Worm (Caenorhabditis elegans) whole organism, young adult: ENCODE measurements around the gene mrpl-10.
A peak's percentile ranks its signal among the peaks of the same experiment; 100 is the strongest.

ENCODE experiments used
- C06A6.2 ChIP-seq: fragments of 200-800 bp; sonication (Bioruptor generic); conservative IDR thresholded peaks from 2 replicates; pipeline ENCODE4 v1.3.6; 2022; ENCODE audit warnings: missing genetic modification characterization, missing compliant biosample characterization
- D2030.7 ChIP-seq: fragments of 200-800 bp; sonication (Bioruptor generic); IDR thresholded peaks from 2 replicates; pipeline ENCODE4 v1.3.6; 2022; ENCODE audit warnings: missing genetic modification reagents, missing genetic modification characterization, missing compliant biosample characterization
- F39B2.1 ChIP-seq: fragments of 200-800 bp; sonication (Bioruptor generic); IDR thresholded peaks from 2 replicates; pipeline ENCODE4 v1.3.6; 2022; ENCODE audit warnings: missing genetic modification reagents, missing genetic modification characterization, missing compliant biosample characterization
- F57A8.1 ChIP-seq: fragments of 200-800 bp; sonication (Bioruptor generic); optimal IDR thresholded peaks from 2 replicates; lab custom pipeline; 2018; ENCODE audit warnings: mild to moderate bottlenecking, missing genetic modification characterization, moderate library complexity, missing compliant biosample characterization
- K11D2.4 ChIP-seq: fragments of 200-800 bp; sonication (Bioruptor generic); IDR thresholded peaks from 2 replicates; pipeline ENCODE4 v1.3.6; 2022; ENCODE audit warnings: missing genetic modification reagents, missing genetic modification characterization, missing compliant biosample characterization
- Y67H2A.10 ChIP-seq: fragments of 200-800 bp; sonication (Bioruptor generic); conservative IDR thresholded peaks from 2 replicates; pipeline ENCODE4 v1.3.6; 2022; ENCODE audit warnings: missing genetic modification reagents, missing genetic modification characterization, missing compliant biosample characterization
- Y79H2A.3 ChIP-seq: fragments of 200-800 bp; sonication (Bioruptor generic); conservative IDR thresholded peaks from 2 replicates; pipeline ENCODE4 v1.3.6; 2022; ENCODE audit warnings: missing genetic modification reagents, missing genetic modification characterization, missing compliant biosample characterization
- aptf-2 ChIP-seq: fragments of 200-800 bp; sonication (Bioruptor generic); conservative IDR thresholded peaks from 2 replicates; pipeline ENCODE4 v1.3.6; 2022; ENCODE audit warnings: missing genetic modification reagents, missing genetic modification characterization, missing compliant biosample characterization
- athp-1 ChIP-seq: sonication (generic microtip); optimal IDR thresholded peaks from 2 replicates; lab custom pipeline; 2017; ENCODE audit warnings: mild to moderate bottlenecking, missing genetic modification characterization, missing compliant biosample characterization
- attf-5 ChIP-seq: fragments of 200-800 bp; sonication (Bioruptor generic); optimal IDR thresholded peaks from 2 replicates; lab custom pipeline; 2018; ENCODE audit warnings: mild to moderate bottlenecking, missing genetic modification characterization, missing compliant biosample characterization
- attf-6 ChIP-seq: fragments of 200-800 bp; sonication (Bioruptor generic); IDR thresholded peaks from 2 replicates; pipeline ENCODE4 v1.3.6; 2022; ENCODE audit warnings: missing genetic modification reagents, missing genetic modification characterization, missing compliant biosample characterization
- bed-2 ChIP-seq: fragments of 200-800 bp; sonication (Bioruptor generic); IDR thresholded peaks from 2 replicates; pipeline ENCODE4 v1.3.6; 2022; ENCODE audit warnings: missing genetic modification reagents, missing genetic modification characterization, missing compliant biosample characterization
- ccch-3 ChIP-seq: fragments of 200-800 bp; sonication (Bioruptor generic); optimal IDR thresholded peaks from 2 replicates; lab custom pipeline; 2018; ENCODE audit warnings: mild to moderate bottlenecking, missing genetic modification characterization, missing compliant biosample characterization
- cebp-2 ChIP-seq: fragments of 200-800 bp; sonication (Bioruptor generic); IDR thresholded peaks from 2 replicates; pipeline ENCODE4 v1.3.6; 2022; ENCODE audit warnings: missing genetic modification characterization, missing compliant biosample characterization
- ceh-100 ChIP-seq: fragments of 200-800 bp; sonication (Bioruptor generic); IDR thresholded peaks from 2 replicates; pipeline ENCODE4 v1.3.6; 2022; ENCODE audit warnings: missing genetic modification reagents, missing genetic modification characterization, missing compliant biosample characterization
- ceh-58 ChIP-seq: fragments of 200-800 bp; sonication (Bioruptor generic); IDR thresholded peaks from 2 replicates; pipeline ENCODE4 v1.3.6; 2022; ENCODE audit warnings: missing genetic modification characterization, missing compliant biosample characterization
- dpl-1 ChIP-seq: fragments of 150-350 bp; optimal IDR thresholded peaks from 2 replicates; lab custom pipeline; 2014; ENCODE audit warnings: missing biosample characterization, missing genetic modification reagents, missing genetic modification characterization
- gei-17 ChIP-seq: fragments of 200-800 bp; sonication (Bioruptor generic); optimal IDR thresholded peaks from 2 replicates; lab custom pipeline; 2018; ENCODE audit warnings: mild to moderate bottlenecking, missing genetic modification characterization, missing compliant biosample characterization
- hlh-12 ChIP-seq: sonication (generic microtip); optimal IDR thresholded peaks from 2 replicates; lab custom pipeline; 2016; ENCODE audit warnings: missing genetic modification characterization, missing compliant biosample characterization
- hmg-20 ChIP-seq: fragments of 200-800 bp; sonication (Bioruptor generic); IDR thresholded peaks from 2 replicates; pipeline ENCODE4 v1.3.6; 2022; ENCODE audit warnings: missing genetic modification reagents, missing genetic modification characterization, missing compliant biosample characterization
- lag-1 ChIP-seq: fragments of 200-800 bp; sonication (Bioruptor generic); IDR thresholded peaks from 2 replicates; pipeline ENCODE4 v1.3.6; 2022; ENCODE audit warnings: missing genetic modification reagents, missing genetic modification characterization, missing compliant biosample characterization
- let-526 ChIP-seq: fragments of 200-800 bp; sonication (Bioruptor generic); IDR thresholded peaks from 2 replicates; pipeline ENCODE4 v1.3.6; 2022; ENCODE audit warnings: missing genetic modification reagents, missing genetic modification characterization, missing compliant biosample characterization
- lir-1 ChIP-seq: fragments of 200-800 bp; sonication (Bioruptor generic); conservative IDR thresholded peaks from 2 replicates; pipeline ENCODE4 v1.3.6; 2022; ENCODE audit warnings: missing genetic modification reagents, missing genetic modification characterization, missing compliant biosample characterization
- lsl-1 ChIP-seq: fragments of 200-800 bp; sonication (Bioruptor generic); optimal IDR thresholded peaks from 2 replicates; lab custom pipeline; 2018; ENCODE audit warnings: mild to moderate bottlenecking, missing genetic modification characterization, moderate library complexity, missing compliant biosample characterization
- lsy-27 ChIP-seq: sonication (generic microtip); optimal IDR thresholded peaks from 2 replicates; lab custom pipeline; 2017; ENCODE audit warnings: missing genetic modification characterization, mild to moderate bottlenecking, missing compliant biosample characterization, antibody characterized with exemption, missing genotype, borderline replicate concordance; ENCODE audit not compliant: insufficient read depth
- madf-10 ChIP-seq: sonication (generic microtip); optimal IDR thresholded peaks from 2 replicates; lab custom pipeline; 2016; ENCODE audit warnings: mild to moderate bottlenecking, missing genetic modification characterization, missing compliant biosample characterization
- madf-3 ChIP-seq: fragments of 200-800 bp; sonication (Bioruptor generic); IDR thresholded peaks from 2 replicates; pipeline ENCODE4 v1.3.6; 2022; ENCODE audit warnings: missing genetic modification reagents, missing genetic modification characterization, missing compliant biosample characterization
- madf-6 ChIP-seq: fragments of 200-800 bp; sonication (Bioruptor generic); IDR thresholded peaks from 2 replicates; pipeline ENCODE4 v1.3.6; 2022; ENCODE audit warnings: missing genetic modification reagents, missing genetic modification characterization, missing compliant biosample characterization
- mcd-1 ChIP-seq: fragments of 200-800 bp; sonication (Bioruptor generic); IDR thresholded peaks from 2 replicates; pipeline ENCODE4 v1.3.6; 2022; ENCODE audit warnings: missing genetic modification reagents, missing genetic modification characterization, missing compliant biosample characterization
- nfya-1 ChIP-seq: sonication (generic microtip); optimal IDR thresholded peaks from 2 replicates; lab custom pipeline; 2017; ENCODE audit warnings: antibody characterized with exemption, missing compliant biosample characterization, missing genetic modification characterization, borderline replicate concordance; ENCODE audit not compliant: insufficient read depth
- nfya-2 ChIP-seq: fragments of 200-800 bp; sonication (Bioruptor generic); IDR thresholded peaks from 2 replicates; pipeline ENCODE4 v1.3.6; 2022; ENCODE audit warnings: missing genetic modification reagents, missing genetic modification characterization, missing compliant biosample characterization
- nhr-179 ChIP-seq: sonication (generic microtip); optimal IDR thresholded peaks from 2 replicates; lab custom pipeline; 2016; ENCODE audit warnings: mild to moderate bottlenecking, missing genetic modification characterization, missing compliant biosample characterization
- nhr-80 ChIP-seq: sonication (generic microtip); optimal IDR thresholded peaks from 2 replicates; lab custom pipeline; 2016; ENCODE audit warnings: missing genetic modification characterization, missing compliant biosample characterization
- pha-4 ChIP-seq: fragments of 150-350 bp; sonication (generic microtip); optimal IDR thresholded peaks from 2 replicates; lab custom pipeline; 2014; ENCODE audit warnings: missing biosample characterization, missing genetic modification reagents, missing genetic modification characterization
- rcor-1 ChIP-seq: fragments of 200-800 bp; sonication (Bioruptor generic); IDR thresholded peaks from 2 replicates; pipeline ENCODE4 v1.3.6; 2022; ENCODE audit warnings: missing genetic modification reagents, missing genetic modification characterization, missing compliant biosample characterization
- repo-1 ChIP-seq: sonication (generic microtip); optimal IDR thresholded peaks from 2 replicates; lab custom pipeline; 2017; ENCODE audit warnings: mild to moderate bottlenecking, missing genetic modification characterization, missing compliant biosample characterization
- snpc-1.3 ChIP-seq: sonication (generic microtip); optimal IDR thresholded peaks from 2 replicates; lab custom pipeline; 2017; ENCODE audit warnings: missing genetic modification characterization, mild to moderate bottlenecking, missing compliant biosample characterization, antibody characterized with exemption, moderate library complexity, missing genotype, missing genetic modification reagents; ENCODE audit not compliant: insufficient read depth
- tbp1 ChIP-seq: fragments of 200-800 bp; sonication (Bioruptor generic); optimal IDR thresholded peaks from 2 replicates; lab custom pipeline; 2018; ENCODE audit warnings: mild to moderate bottlenecking, missing genetic modification characterization, missing compliant biosample characterization
- unc-62 ChIP-seq: fragments of 150-350 bp; optimal IDR thresholded peaks from 2 replicates; lab custom pipeline; 2014; ENCODE audit warnings: missing biosample characterization, missing genetic modification reagents, missing genetic modification characterization
- xnd-1 ChIP-seq: sonication (generic microtip); optimal IDR thresholded peaks from 2 replicates; lab custom pipeline; 2016; ENCODE audit warnings: missing genotype, missing genetic modification reagents, missing genetic modification characterization, missing compliant biosample characterization
- zfh-2 ChIP-seq: fragments of 200-800 bp; sonication (Bioruptor generic); conservative IDR thresholded peaks from 2 replicates; pipeline ENCODE4 v1.3.6; 2022; ENCODE audit warnings: missing genetic modification reagents, missing genetic modification characterization, missing compliant biosample characterization
- zim-3 ChIP-seq: sonication (generic microtip); optimal IDR thresholded peaks from 2 replicates; lab custom pipeline; 2017; ENCODE audit warnings: mild to moderate bottlenecking, missing genetic modification characterization, moderate library complexity, missing compliant biosample characterization
- ztf-3 ChIP-seq: fragments of 200-800 bp; sonication (Bioruptor generic); optimal IDR thresholded peaks from 2 replicates; lab custom pipeline; 2018; ENCODE audit warnings: mild to moderate bottlenecking, missing genetic modification characterization, missing compliant biosample characterization
- ztf-6 ChIP-seq: fragments of 200-800 bp; sonication (Bioruptor generic); IDR thresholded peaks from 2 replicates; pipeline ENCODE4 v1.3.6; 2022; ENCODE audit warnings: missing genetic modification reagents, missing genetic modification characterization, missing compliant biosample characterization

The mrpl-10 gene

DNA sequence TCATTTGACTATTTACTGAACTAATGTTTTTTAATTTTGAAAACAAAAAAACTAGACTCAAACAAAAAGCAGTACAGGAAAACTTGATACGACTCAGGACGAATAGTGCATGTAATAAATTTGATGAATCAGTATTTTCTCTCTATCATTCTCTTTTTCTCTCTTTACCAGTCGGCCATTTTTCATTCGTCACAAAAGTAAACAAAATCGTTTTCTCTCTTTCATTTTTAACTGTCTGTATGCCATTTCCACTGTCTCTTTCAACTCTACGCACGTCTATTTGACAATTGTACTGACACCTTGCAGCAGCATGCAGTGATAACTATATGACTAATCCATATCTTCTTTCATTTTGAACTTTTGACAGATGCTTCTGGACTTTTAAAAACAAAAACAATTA lies 29.6 kb downstream of the mrpl-10 start, which contains the start of the genes F35C11.2 and F35C11.4 (continued):
- TF ChIP-seq ceh-58 (GFP tag; lab: Robert Waterston, UW) (no peak), pha-4 (tag; lab: Kevin White, UChicago) (peak; percentile 16), ztf-6 (GFP tag; lab: Robert Waterston, UW) (no peak), hmg-20 (GFP tag; lab: Robert Waterston, UW) (no peak), zfh-2 (GFP tag; lab: Robert Waterston, UW) (no peak), Y67H2A.10 (GFP tag; lab: Robert Waterston, UW) (no peak), F57A8.1 (no peak), dpl-1 (no peak), madf-3 (GFP tag; lab: Robert Waterston, UW) (no peak), nhr-80 (tag; lab: Kevin White, UChicago) (peak; percentile 89), snpc-1.3 (tag; lab: Kevin White, UChicago) (no peak), unc-62 (GFP tag; lab: Kevin White, UChicago) (peak; percentile 77), C06A6.2 (GFP tag; lab: Robert Waterston, UW) (no peak)
- TF ChIP-seq, all 124 proteins: peak for 4

DNA sequence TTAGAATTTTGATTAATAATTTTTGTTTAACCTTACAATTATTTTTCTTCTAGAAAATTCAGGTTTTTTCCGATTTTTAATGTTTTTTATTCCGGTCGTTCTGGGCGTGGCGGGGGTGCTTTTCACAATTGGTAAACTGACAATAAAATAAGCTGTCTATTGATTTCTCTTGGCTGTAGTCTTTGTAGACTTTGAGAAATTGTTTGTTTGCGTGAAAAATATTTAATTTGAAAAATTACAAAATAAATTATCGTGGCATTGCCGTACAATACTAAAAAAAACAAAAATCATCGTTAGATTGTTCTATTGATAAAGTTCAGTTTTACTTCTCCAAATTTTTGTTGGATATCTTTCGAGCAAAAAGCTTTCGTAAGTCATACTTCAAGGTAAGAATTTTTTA lies 31.8 kb downstream of the mrpl-10 start, which contains the start of gene F35C11.3:
Gene F35C11.3, plus strand, starts transcription at position 301 of the 400 bp plus-strand sequence.
- TF ChIP-seq lag-1 (GFP tag; lab: Robert Waterston, UW): no peak
- no peak for TF ChIP-seq mcd-1
- no peak for TF ChIP-seq F39B2.1
- no peak for TF ChIP-seq lsl-1 (GFP tag; lab: Kevin White, UChicago)
- no peak for TF ChIP-seq Y79H2A.3 (GFP tag; lab: Robert Waterston, UW)
- no peak for TF ChIP-seq bed-2 (GFP tag; lab: Robert Waterston, UW)
- no peak for TF ChIP-seq attf-5 (GFP tag; lab: Kevin White, UChicago)
- no peak for TF ChIP-seq attf-6 (GFP tag; lab: Robert Waterston, UW)
- no peak for TF ChIP-seq ccch-3 (GFP tag; lab: Kevin White, UChicago)
- TF ChIP-seq xnd-1 (tag; lab: Kevin White, UChicago): no peak
- TF ChIP-seq madf-10: no peak
- no peak for TF ChIP-seq aptf-2 (GFP tag; lab: Robert Waterston, UW)
- no peak for TF ChIP-seq lsy-27
- no peak for TF ChIP-seq gei-17 (GFP tag; lab: Kevin White, UChicago)
- TF ChIP-seq let-526 (GFP tag; lab: Robert Waterston, UW): no peak
- no peak for TF ChIP-seq repo-1 (tag; lab: Kevin White, UChicago)

DNA sequence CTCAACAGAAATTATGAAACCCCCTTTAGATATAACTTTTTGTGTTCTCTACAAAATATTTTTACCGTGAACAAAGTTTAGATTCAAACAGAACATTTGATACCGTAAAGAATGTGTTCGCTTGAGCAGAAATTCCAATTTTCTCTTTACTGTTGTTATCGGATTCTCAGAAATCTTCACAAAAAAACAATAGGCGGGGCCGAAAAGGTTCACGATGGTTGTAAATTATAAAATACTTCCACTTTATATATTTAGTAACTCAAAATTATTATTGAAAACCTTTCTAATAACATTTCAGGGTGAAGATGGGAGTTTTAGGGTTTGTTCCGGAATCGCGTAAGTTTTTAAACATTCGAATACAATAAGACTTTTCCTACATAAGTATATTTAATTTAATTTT lies 40.2 kb downstream of the mrpl-10 start, which contains the start of gene nlp-5:
Gene nlp-5, plus strand, starts transcription at position 301 of the 400 bp plus-strand sequence.
- TF ChIP-seq nfya-2 (GFP tag; lab: Robert Waterston, UW) (no peak), lag-1 (GFP tag; lab: Robert Waterston, UW) (no peak), zim-3 (tag; lab: Kevin White, UChicago) (no peak), Y79H2A.3 (GFP tag; lab: Robert Waterston, UW) (no peak), K11D2.4 (GFP tag; lab: Robert Waterston, UW) (no peak), rcor-1 (no peak), hlh-12 (tag; lab: Kevin White, UChicago) (no peak), nfya-1 (tag; lab: Kevin White, UChicago) (no peak), tbp1 (no peak), cebp-2 (GFP tag; lab: Robert Waterston, UW) (no peak), ceh-100 (GFP tag; lab: Robert Waterston, UW) (no peak), lsl-1 (GFP tag; lab: Kevin White, UChicago) (no peak), athp-1 (tag; lab: Kevin White, UChicago) (no peak), madf-6 (GFP tag; lab: Robert Waterston, UW) (no peak), lir-1 (GFP tag; lab: Robert Waterston, UW) (no peak), D2030.7 (GFP tag; lab: Robert Waterston, UW) (no peak), zfh-2 (GFP tag; lab: Robert Waterston, UW) (no peak), mcd-1 (no peak), ztf-3 (GFP tag; lab: Kevin White, UChicago) (no peak), nhr-179 (tag; lab: Kevin White, UChicago) (no peak)
